Worm (Caenorhabditis elegans) whole organism, L2 larva: Measurements from ENCODE around the gene Y73C8C.12.

ENCODE experiments used
- C34F6.9 ChIP-seq: fragments of 150-350 bp; optimal IDR thresholded peaks from 2 replicates; lab custom pipeline; 2014; ENCODE audit warnings: missing biosample characterization, missing genetic modification characterization
- F13H6.1 ChIP-seq: sonication (generic microtip); optimal IDR thresholded peaks from 2 replicates; lab custom pipeline; 2016; ENCODE audit warnings: missing genetic modification characterization, missing compliant biosample characterization
- R02D3.7 ChIP-seq: fragments of 150-350 bp; optimal IDR thresholded peaks from 2 replicates; lab custom pipeline; 2014; ENCODE audit warnings: missing biosample characterization, missing genetic modification characterization
- Y55F3AM.14 ChIP-seq: fragments of 200-800 bp; sonication (Bioruptor generic); optimal IDR thresholded peaks from 2 replicates; lab custom pipeline; 2018; ENCODE audit warnings: mild to moderate bottlenecking, missing genetic modification characterization, missing compliant biosample characterization
- ZK546.5 ChIP-seq: sonication (generic microtip); optimal IDR thresholded peaks from 2 replicates; lab custom pipeline; 2017; ENCODE audit warnings: missing biosample characterization, missing genetic modification characterization
- alr-1 ChIP-seq: fragments of 150-350 bp; optimal IDR thresholded peaks from 2 replicates; lab custom pipeline; 2014; ENCODE audit warnings: missing biosample characterization, missing genetic modification characterization
- ama-1 ChIP-seq: fragments of 150-350 bp; optimal IDR thresholded peaks from 2 replicates; lab custom pipeline; 2018; ENCODE audit warnings: inconsistent platforms
- ceh-16 ChIP-seq: fragments of 150-350 bp; optimal IDR thresholded peaks from 2 replicates; lab custom pipeline; 2014; ENCODE audit warnings: missing biosample characterization, missing genetic modification characterization
- ceh-82 ChIP-seq: fragments of 150-350 bp; optimal IDR thresholded peaks from 2 replicates; lab custom pipeline; 2014; ENCODE audit warnings: missing biosample characterization, missing genetic modification characterization
- gmeb-1 ChIP-seq: fragments of 150-350 bp; optimal IDR thresholded peaks from 2 replicates; lab custom pipeline; 2014; ENCODE audit warnings: missing biosample characterization, missing genetic modification characterization
- lin-11 ChIP-seq: fragments of 150-350 bp; sonication (generic microtip); optimal IDR thresholded peaks from 2 replicates; lab custom pipeline; 2014; ENCODE audit warnings: missing biosample characterization, missing genetic modification characterization, inconsistent platforms, mixed read lengths
- lin-13 ChIP-seq: fragments of 150-350 bp; optimal IDR thresholded peaks from 2 replicates; lab custom pipeline; 2014; ENCODE audit warnings: missing biosample characterization, missing genetic modification reagents, missing genetic modification characterization
- lin-39 ChIP-seq: fragments of 150-350 bp; optimal IDR thresholded peaks from 2 replicates; lab custom pipeline; 2014; ENCODE audit warnings: missing biosample characterization, missing genetic modification reagents, missing genetic modification characterization
- lsy-2 ChIP-seq, 2 experiments: fragments of 150-350 bp in 1 of 2; sonication (generic microtip) in 1 of 2; optimal IDR thresholded peaks; 2 replicates each; lab custom pipeline; 2014 to 2017; ENCODE audit warnings: missing biosample characterization in 2 of 2, missing genetic modification characterization in 2 of 2
- mab-5 ChIP-seq: fragments of 150-350 bp; optimal IDR thresholded peaks from 2 replicates; lab custom pipeline; 2014; ENCODE audit warnings: missing biosample characterization, missing genetic modification characterization
- mdl-1 ChIP-seq, 2 experiments: fragments of 150-350 bp in 1 of 2; sonication (generic microtip) in 1 of 2; optimal IDR thresholded peaks; 2 replicates each; lab custom pipeline; 2017; ENCODE audit warnings: missing biosample characterization in 2 of 2, missing genetic modification characterization in 2 of 2
- nhr-10 ChIP-seq: sonication (generic microtip); optimal IDR thresholded peaks from 2 replicates; lab custom pipeline; 2017; ENCODE audit warnings: missing biosample characterization, missing genetic modification characterization
- nhr-11 ChIP-seq: fragments of 150-350 bp; optimal IDR thresholded peaks from 2 replicates; lab custom pipeline; 2014; ENCODE audit warnings: missing biosample characterization, missing genetic modification characterization
- nhr-129 ChIP-seq: fragments of 150-350 bp; optimal IDR thresholded peaks from 2 replicates; lab custom pipeline; 2014; ENCODE audit warnings: missing biosample characterization, missing genetic modification characterization
- nhr-21 ChIP-seq: fragments of 150-350 bp; optimal IDR thresholded peaks from 2 replicates; lab custom pipeline; 2014; ENCODE audit warnings: missing biosample characterization, missing genetic modification characterization
- nhr-237 ChIP-seq: fragments of 150-350 bp; optimal IDR thresholded peaks from 2 replicates; lab custom pipeline; 2014; ENCODE audit warnings: missing biosample characterization, missing genetic modification characterization
- nhr-77 ChIP-seq: fragments of 150-350 bp; optimal IDR thresholded peaks from 2 replicates; lab custom pipeline; 2014; ENCODE audit warnings: missing biosample characterization, missing genetic modification characterization
- sem-4 ChIP-seq: fragments of 150-350 bp; optimal IDR thresholded peaks from 2 replicates; lab custom pipeline; 2014; ENCODE audit warnings: missing biosample characterization, missing genetic modification reagents, missing genetic modification characterization
- skn-1 ChIP-seq: sonication (generic microtip); optimal IDR thresholded peaks from 2 replicates; lab custom pipeline; 2017; ENCODE audit warnings: missing biosample characterization, missing genetic modification characterization
- sma-3 ChIP-seq: sonication (generic microtip); optimal IDR thresholded peaks from 2 replicates; lab custom pipeline; 2016; ENCODE audit warnings: missing genetic modification reagents, missing genetic modification characterization, missing compliant biosample characterization
- unc-39 ChIP-seq: fragments of 150-350 bp; optimal IDR thresholded peaks from 2 replicates; lab custom pipeline; 2014; ENCODE audit warnings: missing biosample characterization, missing genetic modification characterization
- unc-62 ChIP-seq: fragments of 150-350 bp; optimal IDR thresholded peaks from 2 replicates; lab custom pipeline; 2014; ENCODE audit warnings: missing biosample characterization, missing genetic modification reagents, missing genetic modification characterization
- ztf-1 ChIP-seq: fragments of 200-800 bp; sonication (Bioruptor generic); conservative IDR thresholded peaks from 2 replicates; pipeline ENCODE4 v1.3.6; 2022; ENCODE audit warnings: missing genetic modification characterization, missing compliant biosample characterization
- ztf-4 ChIP-seq: fragments of 150-350 bp; optimal IDR thresholded peaks from 2 replicates; lab custom pipeline; 2014; ENCODE audit warnings: missing biosample characterization, missing genetic modification characterization

The Y73C8C.12 gene

ce11 chrV:3159252-3159651 lies 34.2 kb downstream of the Y73C8C.12 start, which contains the start of gene C36C5.12:
Gene C36C5.12, minus strand, starts transcription at chrV:3159352.
- TF ChIP-seq sma-3 (GFP tag; lab: Kevin White, UChicago): no peak
- TF ChIP-seq alr-1 (tag; lab: Kevin White, UChicago): no peak
- TF ChIP-seq ztf-1 (GFP tag; lab: Robert Waterston, UW): no peak
- no peak for TF ChIP-seq ZK546.5 (tag; lab: Kevin White, UChicago)
- TF ChIP-seq nhr-237 (tag; lab: Kevin White, UChicago): no peak
- TF ChIP-seq mdl-1 (tag; optimal IDR thresholded peaks at IDR 0.05; lab: Kevin White, UChicago): no peak
- no peak for TF ChIP-seq unc-39 (tag; lab: Kevin White, UChicago)

- TF ChIP-seq mdl-1 (tag; optimal IDR thresholded peaks at IDR 0.05; lab: Kevin White, UChicago): no peak
- TF ChIP-seq, all 48 proteins: peak for 0
Measured at ce11 chrV:3162299-3162698, 37.3 kb downstream of the Y73C8C.12 start.

ce11 chrV:3163143-3163542 lies 38.1 kb downstream of the Y73C8C.12 start:
- TF ChIP-seq sem-4 (no peak), mab-5 (tag; lab: Kevin White, UChicago) (no peak), ztf-1 (GFP tag; lab: Robert Waterston, UW) (no peak), R02D3.7 (tag; lab: Kevin White, UChicago) (no peak), nhr-10 (no peak), alr-1 (tag; lab: Kevin White, UChicago) (no peak), ztf-4 (tag; lab: Kevin White, UChicago) (no peak), lin-11 (tag; lab: Kevin White, UChicago) (no peak)

DNA sequence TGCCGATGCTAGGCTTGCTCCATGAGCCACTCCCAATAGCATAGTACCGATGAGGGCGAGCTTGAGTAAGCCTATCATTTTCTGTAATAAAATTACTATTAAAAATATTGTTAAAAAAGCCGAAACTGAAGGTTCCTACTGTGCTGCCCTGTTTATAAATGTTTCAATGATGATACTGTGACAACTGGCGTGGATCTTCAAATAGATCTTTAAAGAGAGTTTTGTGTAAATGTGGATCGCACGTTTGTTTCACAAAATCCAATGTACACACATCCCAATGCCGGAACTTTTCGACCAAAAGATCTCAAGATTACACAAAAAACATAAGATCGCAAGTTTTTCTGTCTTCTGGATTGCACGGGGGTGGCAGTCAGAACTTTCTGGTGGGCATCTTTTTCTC lies 40.4 kb downstream of the Y73C8C.12 start, which contains the start of gene C36C5.14:
Gene C36C5.14 (minus strand): TSS at position 101 of the 400 bp plus-strand sequence.
- TF ChIP-seq R02D3.7 (tag; lab: Kevin White, UChicago) (no peak), nhr-129 (tag; lab: Kevin White, UChicago) (no peak), nhr-11 (tag; lab: Kevin White, UChicago) (no peak), lin-39 (tag; lab: Kevin White, UChicago) (no peak)

DNA sequence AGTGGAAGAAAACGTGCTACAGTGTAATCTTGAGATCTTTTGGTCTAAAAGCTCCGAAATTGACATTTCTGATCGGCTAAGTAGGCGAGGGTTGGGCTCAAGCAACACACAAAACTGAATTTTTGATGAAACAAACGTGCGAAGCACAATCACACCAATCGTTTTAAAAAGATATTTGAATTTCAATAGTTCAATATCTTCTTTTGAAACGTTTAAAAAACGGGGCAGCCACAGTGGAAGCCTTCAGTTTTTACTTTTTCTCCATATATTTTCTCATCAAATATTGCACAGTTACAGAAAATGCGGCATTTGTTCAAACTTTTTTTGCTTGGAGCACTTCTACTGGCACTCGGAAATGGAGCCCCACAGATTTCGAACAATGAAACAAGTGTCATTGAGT lies 41.2 kb downstream of the Y73C8C.12 start, which contains the start of gene C36C5.4:
Gene C36C5.4 (plus strand): TSS at position 301 of the 400 bp plus-strand sequence.
- TF ChIP-seq mdl-1 (tag; optimal IDR thresholded peaks at IDR 0.05; lab: Kevin White, UChicago) (no peak), sem-4 (no peak), lin-13 (GFP tag; lab: Kevin White, UChicago) (no peak), nhr-11 (tag; lab: Kevin White, UChicago) (no peak), Y55F3AM.14 (GFP tag; lab: Kevin White, UChicago) (no peak), F13H6.1 (no peak), ama-1 (lab: Kevin White, UChicago) (no peak), unc-39 (tag; lab: Kevin White, UChicago) (no peak), alr-1 (tag; lab: Kevin White, UChicago) (no peak), nhr-129 (tag; lab: Kevin White, UChicago) (no peak), unc-62 (GFP tag; lab: Kevin White, UChicago) (no peak), gmeb-1 (tag; lab: Kevin White, UChicago) (no peak), nhr-21 (tag; lab: Kevin White, UChicago) (no peak), ztf-1 (GFP tag; lab: Robert Waterston, UW) (no peak), ZK546.5 (tag; lab: Kevin White, UChicago) (no peak), C34F6.9 (tag; lab: Kevin White, UChicago) (no peak)
- TF ChIP-seq, all 48 proteins: peak for 0

- TF ChIP-seq skn-1 (tag; lab: Kevin White, UChicago): no peak
- TF ChIP-seq nhr-11 (tag; lab: Kevin White, UChicago): no peak
- TF ChIP-seq ZK546.5 (tag; lab: Kevin White, UChicago): no peak
- no peak for TF ChIP-seq lin-13 (GFP tag; lab: Kevin White, UChicago)
- no peak for TF ChIP-seq ceh-16 (tag; lab: Kevin White, UChicago)
- TF ChIP-seq nhr-77: no peak
- TF ChIP-seq sma-3 (GFP tag; lab: Kevin White, UChicago): no peak
- no peak for TF ChIP-seq lsy-2 (tag; optimal IDR thresholded peaks at IDR 0.05; lab: Kevin White, UChicago)
- no peak for TF ChIP-seq Y55F3AM.14 (GFP tag; lab: Kevin White, UChicago)
- no peak for TF ChIP-seq ama-1 (lab: Kevin White, UChicago)
- TF ChIP-seq ceh-82 (tag; lab: Kevin White, UChicago): no peak
- TF ChIP-seq ztf-4 (tag; lab: Kevin White, UChicago): no peak
Measured at ce11 chrV:3168650-3169049, 43.6 kb downstream of the Y73C8C.12 start, which contains the start of gene C36C5.15. Gene C36C5.15, minus strand, starts transcription at chrV:3168750.
